Worm (Caenorhabditis elegans) whole organism, late embryonic: ENCODE results near the gene Y37A1B.4.

Source experiments
- Y22D7AL.16 ChIP-seq: sonication (generic microtip); optimal IDR thresholded peaks from 2 replicates; lab custom pipeline; 2016; ENCODE audit warnings: missing genetic modification characterization, missing compliant biosample characterization
- elt-2 ChIP-seq: sonication (generic microtip); optimal IDR thresholded peaks from 2 replicates; lab custom pipeline; 2016; ENCODE audit warnings: missing genetic modification reagents, missing genetic modification characterization, missing compliant biosample characterization
- hlh-30 ChIP-seq: sonication (generic microtip); optimal IDR thresholded peaks from 2 replicates; lab custom pipeline; 2017; ENCODE audit warnings: antibody characterized with exemption, missing genetic modification characterization, missing compliant biosample characterization; ENCODE audit not compliant: insufficient read depth

DNA sequence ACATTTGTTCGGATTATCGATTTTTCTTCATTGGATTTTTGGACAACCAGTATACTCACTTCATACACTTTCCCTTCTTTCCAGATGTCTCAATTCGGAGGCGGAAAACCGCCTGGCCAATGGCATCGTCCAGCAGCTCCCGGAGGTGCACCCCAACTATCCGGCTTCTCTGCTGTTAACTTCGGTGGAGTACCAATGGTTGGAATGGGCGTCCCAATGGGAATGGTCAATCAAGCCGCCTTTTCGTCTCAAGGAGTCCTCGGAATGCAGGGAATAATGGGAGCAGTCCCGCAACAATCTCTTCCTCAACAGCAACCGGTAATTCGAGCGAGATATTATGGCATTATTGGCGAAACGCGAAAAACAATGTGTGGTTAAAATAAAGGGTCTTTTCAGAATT, 11.0 kb upstream of the Y37A1B.4 start, which contains the start of gene ccar-1:
- TF ChIP-seq Y22D7AL.16 (tag; lab: Kevin White, UChicago) (no peak), hlh-30 (tag; lab: Kevin White, UChicago) (no peak), elt-2 (tag; lab: Kevin White, UChicago) (no peak)
